Fruit fly (Drosophila melanogaster) whole organism: Measurements from ENCODE around the gene LpR2.

Experiments used
- CG8478 ChIP-seq: fragments of >200 bp; optimal IDR thresholded peaks from 2 replicates; lab custom pipeline; 2018; ENCODE audit warnings: inconsistent platforms
- Dll ChIP-seq: fragments of >200 bp; optimal IDR thresholded peaks from 2 replicates; lab custom pipeline; 2017
- EcR ChIP-seq, 2 experiments: fragments of >200 bp; optimal IDR thresholded peaks; 2 replicates each; lab custom pipeline; 2017; ENCODE audit warnings: missing biosample characterization in 2 of 2, missing genetic modification characterization in 2 of 2, missing genetic modification reagents in 2 of 2
- pan ChIP-seq: fragments of >200 bp; optimal IDR thresholded peaks from 2 replicates; lab custom pipeline; 2017
- psq ChIP-seq: fragments of >200 bp; optimal IDR thresholded peaks from 2 replicates; lab custom pipeline; 2017
- usp ChIP-seq: fragments of >200 bp; optimal IDR thresholded peaks from 2 replicates; lab custom pipeline; 2017; ENCODE audit warnings: missing biosample characterization, missing genetic modification characterization, mixed read lengths

The LpR2 gene

dm6 chr3R:25740348-25740751 is at the start of gene LpR2:
Gene LpR2 (minus strand): TSS chr3R:25740465.
- TF ChIP-seq psq (lab: Kevin White, UChicago) = no peak
- TF ChIP-seq usp (GFP tag; lab: Kevin White, UChicago) = no peak
- no peak for TF ChIP-seq CG8478 (lab: Kevin White, UChicago)
- no peak for TF ChIP-seq EcR (GFP tag; optimal IDR thresholded peaks at IDR 0.05; lab: Kevin White, UChicago)
- TF ChIP-seq Dll = no peak
- TF ChIP-seq pan (lab: Kevin White, UChicago) = no peak

dm6 chr3R:25789355-25789754 is 49.1 kb upstream of the LpR2 start, which contains the start of gene CG31380:
Gene CG31380 (minus strand): TSS chr3R:25789455.
- no peak for TF ChIP-seq pan (lab: Kevin White, UChicago)
- TF ChIP-seq EcR (GFP tag; optimal IDR thresholded peaks at IDR 0.05; lab: Kevin White, UChicago) = no peak
- TF ChIP-seq Dll = no peak
- no peak for TF ChIP-seq psq (lab: Kevin White, UChicago)
- TF ChIP-seq usp (GFP tag; lab: Kevin White, UChicago) = no peak
- TF ChIP-seq CG8478 (lab: Kevin White, UChicago) = no peak

dm6 chr3R:25787198-25787597 is 46.9 kb upstream of the LpR2 start, which contains the start of gene CG4960:
Gene CG4960 (minus strand): TSS chr3R:25787298.
- TF ChIP-seq usp (GFP tag; lab: Kevin White, UChicago) = no peak
- no peak for TF ChIP-seq psq (lab: Kevin White, UChicago)
- no peak for TF ChIP-seq CG8478 (lab: Kevin White, UChicago)
- TF ChIP-seq EcR (GFP tag; optimal IDR thresholded peaks at IDR 0.05; lab: Kevin White, UChicago) = no peak
- no peak for TF ChIP-seq Dll
- TF ChIP-seq pan (lab: Kevin White, UChicago) = no peak

dm6 chr3R:25782855-25783424 is 42.7 kb upstream of the LpR2 start:
- no peak for TF ChIP-seq usp (GFP tag; lab: Kevin White, UChicago)

- TF ChIP-seq usp (GFP tag; lab: Kevin White, UChicago) = no peak
- TF ChIP-seq EcR (GFP tag; optimal IDR thresholded peaks at IDR 0.05; lab: Kevin White, UChicago) = no peak
- no peak for TF ChIP-seq psq (lab: Kevin White, UChicago)
- no peak for TF ChIP-seq pan (lab: Kevin White, UChicago)
- TF ChIP-seq CG8478 (lab: Kevin White, UChicago) = no peak
- no peak for TF ChIP-seq Dll
Measured at dm6 chr3R:25778205-25778604, 37.9 kb upstream of the LpR2 start, which contains the start of gene CG4956. Gene CG4956 (minus strand): TSS chr3R:25778305.

dm6 chr3R:25777098-25777497 is 36.8 kb upstream of the LpR2 start, which contains the start of gene CG17195:
Gene CG17195 (minus strand): TSS chr3R:25777198.
- TF ChIP-seq EcR (GFP tag; optimal IDR thresholded peaks at IDR 0.05; lab: Kevin White, UChicago) = no peak
- TF ChIP-seq pan (lab: Kevin White, UChicago) = no peak
- TF ChIP-seq psq (lab: Kevin White, UChicago) = no peak
- TF ChIP-seq Dll = no peak
- no peak for TF ChIP-seq CG8478 (lab: Kevin White, UChicago)
- TF ChIP-seq usp (GFP tag; lab: Kevin White, UChicago) = no peak

- TF ChIP-seq Dll (no peak), usp (GFP tag; lab: Kevin White, UChicago) (no peak), psq (lab: Kevin White, UChicago) (no peak), EcR (GFP tag; optimal IDR thresholded peaks at IDR 0.05; lab: Kevin White, UChicago) (no peak), pan (lab: Kevin White, UChicago) (no peak), CG8478 (lab: Kevin White, UChicago) (no peak)
Measured at dm6 chr3R:25776137-25776536, 35.9 kb upstream of the LpR2 start, which contains the start of gene CG17196. Gene CG17196 (minus strand): TSS chr3R:25776237.

- TF ChIP-seq psq (lab: Kevin White, UChicago) (no peak), usp (GFP tag; lab: Kevin White, UChicago) (no peak), Dll (no peak), pan (lab: Kevin White, UChicago) (no peak), EcR (GFP tag; optimal IDR thresholded peaks at IDR 0.05; lab: Kevin White, UChicago) (no peak)
Measured at dm6 chr3R:25775269-25775668, 35.0 kb upstream of the LpR2 start, which contains the start of the genes CG17197 and CG17198. Gene CG17197 (minus strand): TSS chr3R:25775369. Gene CG17198 (minus strand): TSS chr3R:25775369.

- TF ChIP-seq EcR (GFP tag; optimal IDR thresholded peaks at IDR 0.05; lab: Kevin White, UChicago) (no peak), usp (GFP tag; lab: Kevin White, UChicago) (no peak), pan (lab: Kevin White, UChicago) (no peak)
Measured at dm6 chr3R:25763005-25763404, 22.7 kb upstream of the LpR2 start, which contains the start of gene LpR1. Gene LpR1 (minus strand): TSS chr3R:25763105.

- no peak for TF ChIP-seq Dll
- no peak for TF ChIP-seq usp (GFP tag; lab: Kevin White, UChicago)
- no peak for TF ChIP-seq CG8478 (lab: Kevin White, UChicago)
- no peak for TF ChIP-seq EcR (GFP tag; optimal IDR thresholded peaks at IDR 0.05; lab: Kevin White, UChicago)
- TF ChIP-seq pan (lab: Kevin White, UChicago) = no peak
- no peak for TF ChIP-seq psq (lab: Kevin White, UChicago)
Measured at dm6 chr3R:25762005-25762764, 21.9 kb upstream of the LpR2 start.

dm6 chr3R:25760190-25760589 is 19.9 kb upstream of the LpR2 start:
- no peak for TF ChIP-seq CG8478 (lab: Kevin White, UChicago)
- TF ChIP-seq usp (GFP tag; lab: Kevin White, UChicago) = no peak
- no peak for TF ChIP-seq pan (lab: Kevin White, UChicago)
- TF ChIP-seq Dll = no peak
- TF ChIP-seq psq (lab: Kevin White, UChicago) = no peak
- no peak for TF ChIP-seq EcR (GFP tag; optimal IDR thresholded peaks at IDR 0.05; lab: Kevin White, UChicago)
